Fruit fly (Drosophila melanogaster) whole organism, embryonic: ENCODE results near the gene pps.

Experiments used
- B-H1 ChIP-seq: fragments of 200-800 bp; sonication (Bioruptor generic); IDR thresholded peaks from 3 replicates; pipeline ENCODE4 v1.3.6; 2022; ENCODE audit warnings: missing biosample characterization, missing genetic modification characterization
- Bdp1 ChIP-seq: fragments of 200-800 bp; sonication (Bioruptor generic); optimal IDR thresholded peaks from 3 replicates; lab custom pipeline; 2016; ENCODE audit warnings: missing biosample characterization, missing genetic modification characterization
- CG11504 ChIP-seq: fragments of 200-800 bp; sonication (Bioruptor generic); optimal IDR thresholded peaks from 3 replicates; lab custom pipeline; 2019; ENCODE audit warnings: missing biosample characterization, mild to moderate bottlenecking, missing genetic modification characterization, moderate library complexity
- CG11723 ChIP-seq: fragments of 200-800 bp; sonication (Bioruptor generic); optimal IDR thresholded peaks from 2 replicates; lab custom pipeline; 2017; ENCODE audit warnings: missing biosample characterization, mild to moderate bottlenecking, missing genetic modification characterization
- CG12155 ChIP-seq: fragments of 200-800 bp; sonication (Bioruptor generic); optimal IDR thresholded peaks from 3 replicates; lab custom pipeline; 2016; ENCODE audit warnings: missing biosample characterization, missing genetic modification characterization
- CG1233 ChIP-seq: fragments of 200-800 bp; sonication (Bioruptor generic); optimal IDR thresholded peaks from 4 replicates; lab custom pipeline; 2018; ENCODE audit warnings: missing biosample characterization, mild to moderate bottlenecking, missing genetic modification characterization
- CG14965 ChIP-seq: fragments of 200-800 bp; sonication (Bioruptor generic); optimal IDR thresholded peaks from 2 replicates; lab custom pipeline; 2016; ENCODE audit warnings: missing biosample characterization, missing genetic modification characterization, borderline replicate concordance
- CG15073 ChIP-seq: fragments of 200-800 bp; sonication (Bioruptor generic); optimal IDR thresholded peaks from 2 replicates; lab custom pipeline; 2016; ENCODE audit warnings: missing biosample characterization, missing genetic modification characterization
- CG15696 ChIP-seq: fragments of 200-800 bp; sonication (Bioruptor generic); optimal IDR thresholded peaks from 2 replicates; lab custom pipeline; 2019; ENCODE audit warnings: missing biosample characterization, mild to moderate bottlenecking, missing genetic modification characterization, moderate library complexity
- CG1603 ChIP-seq: fragments of 200-800 bp; sonication (Bioruptor generic); optimal IDR thresholded peaks from 2 replicates; lab custom pipeline; 2019; ENCODE audit warnings: missing biosample characterization, mild to moderate bottlenecking, missing genetic modification characterization, moderate library complexity
- CG16863 ChIP-seq: fragments of 200-800 bp; sonication (Bioruptor generic); optimal IDR thresholded peaks from 3 replicates; lab custom pipeline; 2016; ENCODE audit warnings: missing biosample characterization, missing genetic modification characterization
- CG17802 ChIP-seq: fragments of 200-800 bp; sonication (Bioruptor generic); optimal IDR thresholded peaks from 2 replicates; lab custom pipeline; 2018; ENCODE audit warnings: missing biosample characterization, mild to moderate bottlenecking, missing genetic modification characterization, moderate library complexity
- CG1832 ChIP-seq: fragments of 200-800 bp; sonication (Bioruptor generic); optimal IDR thresholded peaks from 2 replicates; lab custom pipeline; 2017; ENCODE audit warnings: missing biosample characterization, mild to moderate bottlenecking, missing genetic modification characterization, inconsistent platforms
- CG3281 ChIP-seq: fragments of 200-800 bp; sonication (Bioruptor generic); optimal IDR thresholded peaks from 3 replicates; lab custom pipeline; 2017; ENCODE audit warnings: missing biosample characterization, mild to moderate bottlenecking, missing genetic modification characterization
- CG34224 ChIP-seq: fragments of 200-800 bp; sonication (Bioruptor generic); IDR thresholded peaks from 3 replicates; pipeline ENCODE4 v1.3.6; 2022; ENCODE audit warnings: missing biosample characterization, missing genetic modification characterization; ENCODE audit not compliant: partially characterized antibody
- CG3847 ChIP-seq: fragments of 200-800 bp; sonication (Bioruptor generic); IDR thresholded peaks from 2 replicates; pipeline ENCODE4 v1.3.6; 2022; ENCODE audit warnings: missing biosample characterization, missing genetic modification characterization
- CG6272 ChIP-seq: fragments of 200-800 bp; sonication (Bioruptor generic); IDR thresholded peaks from 2 replicates; pipeline ENCODE4 v1.3.6; 2022; ENCODE audit warnings: missing biosample characterization, missing genetic modification characterization
- CG8281 ChIP-seq: fragments of 200-800 bp; sonication (Bioruptor generic); optimal IDR thresholded peaks from 2 replicates; lab custom pipeline; 2018; ENCODE audit warnings: missing biosample characterization, mild to moderate bottlenecking, missing genetic modification characterization, moderate library complexity
- CG8359 ChIP-seq: fragments of 200-800 bp; sonication (Bioruptor generic); optimal IDR thresholded peaks from 2 replicates; lab custom pipeline; 2017; ENCODE audit warnings: missing biosample characterization, mild to moderate bottlenecking, missing genetic modification characterization, borderline replicate concordance
- CG8478 ChIP-seq: fragments of >200 bp; optimal IDR thresholded peaks from 2 replicates; lab custom pipeline; 2018
- CG8765 ChIP-seq: fragments of 200-800 bp; sonication (Bioruptor generic); IDR thresholded peaks from 2 replicates; pipeline ENCODE4 v1.3.6; 2022; ENCODE audit warnings: missing biosample characterization, missing genetic modification characterization
- Camta ChIP-seq: fragments of 200-800 bp; sonication (Bioruptor generic); optimal IDR thresholded peaks from 2 replicates; lab custom pipeline; 2016; ENCODE audit warnings: missing biosample characterization, missing genetic modification characterization
- CrebB ChIP-seq: fragments of 200-800 bp; sonication (Bioruptor generic); optimal IDR thresholded peaks from 3 replicates; lab custom pipeline; 2018; ENCODE audit warnings: missing biosample characterization, mild to moderate bottlenecking, missing genetic modification characterization
- D19B ChIP-seq: fragments of 200-800 bp; sonication (Bioruptor generic); optimal IDR thresholded peaks from 2 replicates; lab custom pipeline; 2017; ENCODE audit warnings: missing biosample characterization, mild to moderate bottlenecking, missing genetic modification characterization
- E2f1 ChIP-seq: fragments of 200-800 bp; sonication (Bioruptor generic); IDR thresholded peaks from 2 replicates; pipeline ENCODE4 v1.3.6; 2022; ENCODE audit warnings: missing biosample characterization, missing genetic modification characterization
- ERR ChIP-seq: fragments of 200-800 bp; sonication (Bioruptor generic); optimal IDR thresholded peaks from 2 replicates; lab custom pipeline; 2016; ENCODE audit warnings: missing biosample characterization, missing genetic modification characterization
- Gug ChIP-seq: fragments of 200-800 bp; sonication (Bioruptor generic); IDR thresholded peaks from 4 replicates; pipeline ENCODE4 v1.3.6; 2022; ENCODE audit warnings: missing biosample characterization, missing genetic modification characterization
- H15 ChIP-seq: fragments of 200-800 bp; sonication (Bioruptor generic); IDR thresholded peaks from 3 replicates; pipeline ENCODE4 v1.3.6; 2022; ENCODE audit warnings: missing biosample characterization, missing genetic modification characterization
- HLHmδ ChIP-seq: fragments of 200-800 bp; sonication (Bioruptor generic); optimal IDR thresholded peaks from 2 replicates; lab custom pipeline; 2018; ENCODE audit warnings: missing biosample characterization, mild to moderate bottlenecking, missing genetic modification characterization, moderate library complexity
- Hr3 ChIP-seq: fragments of 200-800 bp; sonication (Bioruptor generic); optimal IDR thresholded peaks from 3 replicates; lab custom pipeline; 2016; ENCODE audit warnings: missing biosample characterization, missing genetic modification characterization
- Hsf ChIP-seq: fragments of 200-800 bp; sonication (Bioruptor generic); optimal IDR thresholded peaks from 3 replicates; lab custom pipeline; 2016; ENCODE audit warnings: missing biosample characterization, missing genetic modification characterization
- Lhr ChIP-seq: fragments of 200-800 bp; sonication (Bioruptor generic); optimal IDR thresholded peaks from 3 replicates; lab custom pipeline; 2017; ENCODE audit warnings: mild to moderate bottlenecking, missing biosample characterization, missing genetic modification reagents, missing genetic modification characterization
- NC2α ChIP-seq: fragments of 200-800 bp; sonication (Bioruptor generic); optimal IDR thresholded peaks from 2 replicates; lab custom pipeline; 2016; ENCODE audit warnings: missing biosample characterization, missing genetic modification characterization
- NFAT ChIP-seq: fragments of 200-800 bp; sonication (Bioruptor generic); IDR thresholded peaks from 2 replicates; pipeline ENCODE4 v1.3.6; 2022; ENCODE audit warnings: missing biosample characterization, missing genetic modification characterization
- abd-A ChIP-seq: fragments of 200-800 bp; sonication (Bioruptor generic); optimal IDR thresholded peaks from 3 replicates; lab custom pipeline; 2019; ENCODE audit warnings: missing biosample characterization, mild to moderate bottlenecking, missing genetic modification characterization, moderate library complexity
- ap ChIP-seq: fragments of 200-800 bp; sonication (Bioruptor generic); IDR thresholded peaks from 2 replicates; pipeline ENCODE4 v1.3.6; 2022; ENCODE audit warnings: missing biosample characterization, missing genetic modification characterization
- ci ChIP-seq: fragments of 200-800 bp; sonication (Bioruptor generic); IDR thresholded peaks from 3 replicates; pipeline ENCODE4 v1.3.6; 2022; ENCODE audit warnings: missing biosample characterization, missing genetic modification characterization
- fd64A ChIP-seq: fragments of 200-800 bp; sonication (Bioruptor generic); optimal IDR thresholded peaks from 3 replicates; lab custom pipeline; 2018; ENCODE audit warnings: missing biosample characterization, mild to moderate bottlenecking, missing genetic modification characterization
- jigr1 ChIP-seq: fragments of 200-800 bp; sonication (Bioruptor generic); IDR thresholded peaks from 3 replicates; pipeline ENCODE4 v1.3.6; 2022; ENCODE audit warnings: missing biosample characterization, missing genetic modification characterization
- kah ChIP-seq: fragments of 200-800 bp; sonication (Bioruptor generic); optimal IDR thresholded peaks from 2 replicates; lab custom pipeline; 2018; ENCODE audit warnings: missing biosample characterization, mild to moderate bottlenecking, missing genetic modification characterization
- klu ChIP-seq: fragments of 200-800 bp; sonication (Bioruptor generic); IDR thresholded peaks from 2 replicates; pipeline ENCODE4 v1.3.6; 2022; ENCODE audit warnings: missing biosample characterization, missing genetic modification characterization
- mam ChIP-seq: fragments of 200-800 bp; sonication (Bioruptor generic); optimal IDR thresholded peaks from 3 replicates; lab custom pipeline; 2016; ENCODE audit warnings: missing biosample characterization, missing genetic modification characterization
- odd ChIP-seq: fragments of 200-800 bp; sonication (Bioruptor generic); optimal IDR thresholded peaks from 2 replicates; lab custom pipeline; 2017; ENCODE audit warnings: missing biosample characterization, mild to moderate bottlenecking, missing genetic modification characterization
- phol ChIP-seq: fragments of 200-800 bp; sonication (Bioruptor generic); optimal IDR thresholded peaks from 3 replicates; lab custom pipeline; 2018; ENCODE audit warnings: missing biosample characterization, mild to moderate bottlenecking, missing genetic modification characterization, moderate library complexity
- pzg ChIP-seq: fragments of 200-800 bp; sonication (Bioruptor generic); optimal IDR thresholded peaks from 3 replicates; lab custom pipeline; 2018; ENCODE audit warnings: missing biosample characterization, mild to moderate bottlenecking, missing genetic modification characterization, moderate library complexity
- schlank ChIP-seq: fragments of 200-800 bp; sonication (Bioruptor generic); optimal IDR thresholded peaks from 2 replicates; lab custom pipeline; 2018; ENCODE audit warnings: missing biosample characterization, mild to moderate bottlenecking, missing genetic modification characterization
- tio ChIP-seq: fragments of 200-800 bp; sonication (Bioruptor generic); optimal IDR thresholded peaks from 2 replicates; lab custom pipeline; 2017; ENCODE audit warnings: missing biosample characterization, missing genetic modification characterization, inconsistent platforms
- tll ChIP-seq, 2 experiments: fragments of 200-800 bp in 1 of 2; fragments of >200 bp in 1 of 2; sonication (Bioruptor generic) in 1 of 2; optimal IDR thresholded peaks; 2 replicates each; lab custom pipeline; 2017 to 2019; ENCODE audit warnings: missing biosample characterization in 2 of 2, missing genetic modification characterization in 2 of 2, mild to moderate bottlenecking in 1 of 2, moderate library complexity in 1 of 2
- zf30C ChIP-seq: fragments of 200-800 bp; sonication (Bioruptor generic); optimal IDR thresholded peaks from 3 replicates; lab custom pipeline; 2018; ENCODE audit warnings: missing biosample characterization, mild to moderate bottlenecking, missing genetic modification characterization

Gene pps

DNA sequence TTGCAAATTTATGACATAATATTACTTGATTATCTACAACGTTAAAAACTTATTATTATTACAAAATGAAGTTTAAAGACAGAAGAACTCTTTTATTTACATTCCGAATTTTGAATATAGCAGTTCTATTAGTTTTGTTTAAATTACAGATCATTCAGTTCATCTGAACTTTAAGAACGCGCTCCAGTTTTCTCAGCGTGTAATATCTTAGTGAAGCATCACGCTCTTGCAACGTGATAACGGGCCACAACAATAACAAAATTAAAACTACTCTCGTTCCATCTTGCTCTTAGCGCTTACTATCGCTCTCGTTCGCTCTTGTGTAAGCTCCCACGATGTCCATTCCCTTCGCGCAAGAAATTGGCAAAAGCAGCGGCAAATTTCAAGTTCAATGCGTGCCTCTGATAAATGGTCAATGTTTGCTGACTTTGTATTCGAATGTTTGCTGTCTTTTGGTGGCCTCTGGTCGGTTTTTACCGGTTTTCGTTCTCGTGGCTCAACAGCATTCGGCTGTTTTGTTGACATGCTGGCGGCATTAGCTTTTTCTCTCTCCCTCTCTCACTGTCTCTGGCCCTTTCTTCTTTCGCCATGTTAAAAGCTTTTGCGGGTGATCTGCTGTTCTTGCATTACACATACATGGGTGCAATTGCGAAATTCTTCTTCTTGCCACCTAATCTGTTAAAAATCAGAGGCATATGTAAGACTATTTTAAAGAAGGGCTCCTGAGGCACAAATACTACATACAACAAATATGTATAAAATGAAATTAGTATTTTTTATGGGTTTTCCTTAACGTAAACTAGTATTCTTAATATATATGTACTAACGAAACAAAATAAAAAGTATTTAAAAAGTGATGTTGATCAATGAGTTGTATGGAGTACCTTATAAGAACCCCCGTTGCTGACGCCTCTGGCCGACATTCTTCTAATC is 29.2 kb downstream of the pps start:
- TF ChIP-seq CG34224 (GFP tag; lab: Robert Waterston, UW) (0 out of 3 replicates have a peak, but pooled peaks have one; percentile 8), HLHmδ (GFP tag; lab: Kevin White, UChicago) (no peak), H15 (GFP tag; lab: Robert Waterston, UW) (no peak), Lhr (GFP tag; lab: Kevin White, UChicago) (no peak), CG3847 (GFP tag; lab: Robert Waterston, UW) (peak; percentile 8; the same call in 1 of the 2 replicates), CG8359 (GFP tag; lab: Kevin White, UChicago) (no peak), ERR (no peak), schlank (no peak), E2f1 (GFP tag; lab: Robert Waterston, UW) (no peak), CG1603 (tag; lab: Kevin White, UChicago) (no peak), CG15073 (GFP tag; lab: Kevin White, UChicago) (no peak), CG1832 (peak; percentile 24), phol (tag; lab: Kevin White, UChicago) (peak; percentile 1), CG11504 (tag; lab: Kevin White, UChicago) (peak; percentile 58), NFAT (GFP tag; lab: Robert Waterston, UW) (no peak), CG11723 (no peak), mam (GFP tag; lab: Kevin White, UChicago) (peak; percentile 17), jigr1 (GFP tag; lab: Robert Waterston, UW) (no peak), CG8765 (no peak), CG1233 (GFP tag; lab: Kevin White, UChicago) (no peak), ap (GFP tag; lab: Robert Waterston, UW) (no peak), Hr3 (GFP tag; lab: Kevin White, UChicago) (no peak), odd (GFP tag; lab: Kevin White, UChicago) (no peak), Gug (GFP tag; lab: Robert Waterston, UW) (no peak), CG3281 (GFP tag; lab: Kevin White, UChicago) (peak; percentile 61), klu (no peak), D19B (peak; percentile 23), CG6272 (GFP tag; lab: Robert Waterston, UW) (no peak), ci (no peak), CG8281 (tag; lab: Kevin White, UChicago) (no peak), CG14965 (no peak), B-H1 (no peak), NC2α (no peak), CG8478 (lab: Kevin White, UChicago) (no peak), abd-A (tag; lab: Kevin White, UChicago) (no peak), CrebB (tag; lab: Kevin White, UChicago) (no peak), pzg (GFP tag; lab: Kevin White, UChicago) (no peak), zf30C (GFP tag; lab: Kevin White, UChicago) (peak; percentile 51), kah (GFP tag; lab: Kevin White, UChicago) (no peak), Camta (GFP tag; lab: Kevin White, UChicago) (no peak), Bdp1 (no peak), CG15696 (tag; lab: Kevin White, UChicago) (no peak), tll (GFP tag; optimal IDR thresholded peaks at IDR 0.05; lab: Kevin White, UChicago) (no peak), CG17802 (no peak), fd64A (no peak), Hsf (GFP tag; lab: Kevin White, UChicago) (no peak), CG16863 (GFP tag; lab: Kevin White, UChicago) (no peak), CG12155 (GFP tag; lab: Kevin White, UChicago) (peak; percentile 6), tio (GFP tag; lab: Kevin White, UChicago) (no peak)
